Worm (Caenorhabditis elegans) whole organism, L4 larva: ENCODE measurements around the gene dmd-5.
"Not testable (repeated sequence)": the region's sequence is repeated elsewhere in the genome, so short reads cannot be mapped to it uniquely, and the experiment has no call there.

Source experiments
- F44E2.7 ChIP-seq: fragments of 200-800 bp; sonication (Bioruptor generic); IDR thresholded peaks from 2 replicates; pipeline ENCODE4 v2.1.2; 2022; ENCODE audit warnings: missing genetic modification characterization, missing compliant biosample characterization
- T26A8.4 ChIP-seq: fragments of 200-800 bp; sonication (Bioruptor generic); IDR thresholded peaks from 2 replicates; pipeline ENCODE4 v1.3.6; 2022; ENCODE audit warnings: missing genetic modification characterization, missing compliant biosample characterization
- ZK337.2 ChIP-seq: fragments of 200-800 bp; sonication (Bioruptor generic); IDR thresholded peaks from 2 replicates; pipeline ENCODE4 v1.3.6; 2022; ENCODE audit warnings: missing genetic modification reagents, missing genetic modification characterization, missing compliant biosample characterization
- ZK546.5 ChIP-seq, 2 experiments: sonication (generic microtip); optimal IDR thresholded peaks; 2 replicates each; lab custom pipeline; 2017; ENCODE audit warnings: missing biosample characterization in 2 of 2, missing genetic modification characterization in 2 of 2
- aha-1 ChIP-seq: fragments of 150-350 bp; peaks from one replicate; lab custom pipeline; 2014; ENCODE audit warnings: missing biosample characterization, missing genetic modification characterization
- aly-2 ChIP-seq: sonication (generic microtip); optimal IDR thresholded peaks from 2 replicates; lab custom pipeline; 2018; ENCODE audit warnings: missing biosample characterization, missing genetic modification characterization
- ama-1 ChIP-seq: fragments of 150-350 bp; optimal IDR thresholded peaks from 2 replicates; lab custom pipeline; 2014; ENCODE audit warnings: inconsistent platforms, mixed read lengths
- ceh-44 ChIP-seq: fragments of 200-800 bp; sonication (Bioruptor generic); IDR thresholded peaks from 2 replicates; pipeline ENCODE4 v1.3.6; 2022; ENCODE audit warnings: missing genetic modification reagents, missing genetic modification characterization, missing compliant biosample characterization
- ctbp-1 ChIP-seq: fragments of 200-800 bp; sonication (Bioruptor generic); IDR thresholded peaks from 2 replicates; pipeline ENCODE4 v1.3.6; 2022; ENCODE audit warnings: missing genetic modification reagents, missing genetic modification characterization, missing compliant biosample characterization
- daf-12 ChIP-seq: fragments of 150-350 bp; optimal IDR thresholded peaks from 2 replicates; lab custom pipeline; 2014; ENCODE audit warnings: missing biosample characterization, missing genetic modification reagents, missing genetic modification characterization
- daf-16 ChIP-seq, 3 experiments: sonication (generic microtip); optimal IDR thresholded peaks; 2 replicates each; lab custom pipeline; 2016 to 2017; ENCODE audit warnings: missing genetic modification characterization in 3 of 3, missing genetic modification reagents in 3 of 3, mild to moderate bottlenecking in 2 of 3, missing compliant biosample characterization in 2 of 3, missing biosample characterization in 1 of 3, moderate library complexity in 1 of 3
- daf-19 ChIP-seq: fragments of 200-800 bp; sonication (Bioruptor generic); conservative IDR thresholded peaks from 2 replicates; pipeline ENCODE4 v1.3.6; 2022; ENCODE audit warnings: missing genetic modification characterization, missing compliant biosample characterization
- dmd-6 ChIP-seq: fragments of 200-800 bp; sonication (Bioruptor generic); IDR thresholded peaks from 2 replicates; pipeline ENCODE4 v1.3.6; 2022; ENCODE audit warnings: missing genetic modification reagents, missing genetic modification characterization, missing compliant biosample characterization
- egl-43 ChIP-seq: fragments of 200-800 bp; sonication (Bioruptor generic); IDR thresholded peaks from 2 replicates; pipeline ENCODE4 v1.3.6; 2022; ENCODE audit warnings: missing genetic modification reagents, missing genetic modification characterization, missing compliant biosample characterization
- hif-1 ChIP-seq, 2 experiments: sonication (generic microtip); optimal IDR thresholded peaks; 2 replicates each; lab custom pipeline; 2016 to 2017; ENCODE audit warnings: missing compliant biosample characterization in 2 of 2, missing genetic modification characterization in 2 of 2, missing genetic modification reagents in 2 of 2, missing genotype in 2 of 2, mild to moderate bottlenecking in 1 of 2
- hlh-11 ChIP-seq: fragments of 200-800 bp; sonication (Bioruptor generic); optimal IDR thresholded peaks from 2 replicates; lab custom pipeline; 2018; ENCODE audit warnings: mild to moderate bottlenecking, missing genetic modification characterization, missing compliant biosample characterization
- lin-15B ChIP-seq: fragments of 150-350 bp; sonication (generic microtip); optimal IDR thresholded peaks from 3 replicates; lab custom pipeline; 2014; ENCODE audit warnings: missing biosample characterization, missing genetic modification characterization
- lir-3 ChIP-seq: sonication (generic microtip); optimal IDR thresholded peaks from 2 replicates; lab custom pipeline; 2016; ENCODE audit warnings: mild to moderate bottlenecking, missing genetic modification characterization, missing compliant biosample characterization
- madf-5 ChIP-seq, 2 experiments: fragments of 200-800 bp; sonication (Bioruptor generic); IDR thresholded peaks; 2 replicates each; pipeline ENCODE4 v1.3.6; 2022; ENCODE audit warnings: missing compliant biosample characterization in 2 of 2, missing genetic modification characterization in 2 of 2
- mdl-1 ChIP-seq, 2 experiments: fragments of 150-350 bp in 1 of 2; sonication (generic microtip) in 1 of 2; optimal IDR thresholded peaks; 2 replicates each; lab custom pipeline; 2014 to 2017; ENCODE audit warnings: missing biosample characterization in 2 of 2, missing genetic modification characterization in 2 of 2
- mep-1 ChIP-seq: fragments of 150-350 bp; sonication (generic microtip); optimal IDR thresholded peaks from 3 replicates; lab custom pipeline; 2014; ENCODE audit warnings: missing biosample characterization, missing genetic modification characterization
- mes-2 ChIP-seq: sonication (generic microtip); optimal IDR thresholded peaks from 2 replicates; lab custom pipeline; 2016; ENCODE audit warnings: missing genotype, mild to moderate bottlenecking, missing genetic modification characterization, missing compliant biosample characterization; ENCODE audit not compliant: poor library complexity, severe bottlenecking
- mxl-3 ChIP-seq: fragments of 200-800 bp; sonication (Bioruptor generic); optimal IDR thresholded peaks from 2 replicates; lab custom pipeline; 2018; ENCODE audit warnings: mild to moderate bottlenecking, missing genetic modification characterization, missing compliant biosample characterization
- nhr-11 ChIP-seq: fragments of 150-350 bp; optimal IDR thresholded peaks from 2 replicates; lab custom pipeline; 2014; ENCODE audit warnings: missing biosample characterization, missing genetic modification characterization
- nhr-111 ChIP-seq: fragments of 200-800 bp; sonication (Bioruptor generic); optimal IDR thresholded peaks from 2 replicates; lab custom pipeline; 2018; ENCODE audit warnings: mild to moderate bottlenecking, missing genetic modification characterization, missing compliant biosample characterization
- php-3 ChIP-seq: fragments of 200-800 bp; sonication (Bioruptor generic); IDR thresholded peaks from 2 replicates; pipeline ENCODE4 v1.3.6; 2022; ENCODE audit warnings: missing genetic modification reagents, missing genetic modification characterization, missing compliant biosample characterization
- pqm-1 ChIP-seq: sonication (generic microtip); optimal IDR thresholded peaks from 2 replicates; lab custom pipeline; 2017; ENCODE audit warnings: missing biosample characterization, missing genetic modification characterization
- saeg-2 ChIP-seq: fragments of 200-800 bp; sonication (Bioruptor generic); IDR thresholded peaks from 2 replicates; pipeline ENCODE4 v1.3.6; 2022; ENCODE audit warnings: missing genetic modification reagents, missing genetic modification characterization, missing compliant biosample characterization
- sdz-12 ChIP-seq: fragments of 200-800 bp; sonication (Bioruptor generic); optimal IDR thresholded peaks from 2 replicates; lab custom pipeline; 2018; ENCODE audit warnings: mild to moderate bottlenecking, missing genetic modification characterization, missing compliant biosample characterization
- spr-1 ChIP-seq: sonication (generic microtip); optimal IDR thresholded peaks from 2 replicates; lab custom pipeline; 2016; ENCODE audit warnings: mild to moderate bottlenecking, missing genetic modification characterization, missing compliant biosample characterization
- tag-97 ChIP-seq: fragments of 200-800 bp; sonication (Bioruptor generic); IDR thresholded peaks from 2 replicates; pipeline ENCODE4 v1.3.6; 2022; ENCODE audit warnings: missing genetic modification characterization, missing compliant biosample characterization
- unc-130 ChIP-seq: sonication (generic microtip); optimal IDR thresholded peaks from 2 replicates; lab custom pipeline; 2016; ENCODE audit warnings: missing genetic modification reagents, missing genetic modification characterization, missing compliant biosample characterization
- vab-7 ChIP-seq: fragments of 200-800 bp; sonication (Bioruptor generic); IDR thresholded peaks from 2 replicates; pipeline ENCODE4 v1.3.6; 2022; ENCODE audit warnings: missing genetic modification reagents, missing genetic modification characterization, missing compliant biosample characterization
- zag-1 ChIP-seq: fragments of 150-350 bp; optimal IDR thresholded peaks from 2 replicates; lab custom pipeline; 2014; ENCODE audit warnings: missing biosample characterization, missing genetic modification characterization
- zfp-3 ChIP-seq: fragments of 200-800 bp; sonication (Bioruptor generic); conservative IDR thresholded peaks from 2 replicates; pipeline ENCODE4 v1.3.6; 2022; ENCODE audit warnings: missing genetic modification reagents, missing genetic modification characterization, missing compliant biosample characterization
- zip-11 ChIP-seq: fragments of 200-800 bp; sonication (Bioruptor generic); IDR thresholded peaks from 2 replicates; pipeline ENCODE4 v1.3.6; 2022; ENCODE audit warnings: missing genetic modification characterization, missing compliant biosample characterization

dmd-5 gene

ce11 chrII:5819655-5820054 lies 45.6 kb upstream of the dmd-5 start (continued):
- TF ChIP-seq hif-1 (tag; optimal IDR thresholded peaks at IDR 0.05; lab: Kevin White, UChicago): peak in 1 of 2 experiments; percentile 54
- TF ChIP-seq ceh-44 (GFP tag; lab: Robert Waterston, UW): no peak
- no peak for TF ChIP-seq lin-15B (tag; lab: Kevin White, UChicago)
- TF ChIP-seq daf-16 (GFP tag; optimal IDR thresholded peaks at IDR 0.05; lab: Kevin White, UChicago): no peak
- TF ChIP-seq daf-16 (tag; optimal IDR thresholded peaks at IDR 0.05; lab: Kevin White, UChicago): no peak
- TF ChIP-seq dmd-6 (GFP tag; lab: Robert Waterston, UW): peak; percentile 34
- TF ChIP-seq ZK546.5 (tag; optimal IDR thresholded peaks at IDR 0.05; lab: Kevin White, UChicago): no peak
- peak; percentile 97 for TF ChIP-seq mes-2 (tag; lab: Kevin White, UChicago)
- no peak for TF ChIP-seq zip-11 (GFP tag; lab: Robert Waterston, UW)
- no peak for TF ChIP-seq nhr-11 (tag; lab: Kevin White, UChicago)
- TF ChIP-seq zag-1: no peak

ce11 chrII:5818298-5818697 lies 44.3 kb upstream of the dmd-5 start, which contains the start of gene ZK1248.4:
ZK1248.4 (plus strand) TSS chrII:5818598.
- TF ChIP-seq ceh-44 (GFP tag; lab: Robert Waterston, UW) (no peak), hlh-11 (tag; lab: Kevin White, UChicago) (no peak), ctbp-1 (no peak), tag-97 (GFP tag; lab: Robert Waterston, UW) (no peak), php-3 (no peak), daf-12 (no peak), aha-1 (tag; lab: Kevin White, UChicago) (no peak), sdz-12 (GFP tag; lab: Kevin White, UChicago) (no peak), nhr-111 (GFP tag; lab: Kevin White, UChicago) (no peak), nhr-11 (tag; lab: Kevin White, UChicago) (no peak), mdl-1 (tag; optimal IDR thresholded peaks at IDR 0.05; lab: Kevin White, UChicago) (no peak), vab-7 (GFP tag; lab: Robert Waterston, UW) (no peak)

DNA sequence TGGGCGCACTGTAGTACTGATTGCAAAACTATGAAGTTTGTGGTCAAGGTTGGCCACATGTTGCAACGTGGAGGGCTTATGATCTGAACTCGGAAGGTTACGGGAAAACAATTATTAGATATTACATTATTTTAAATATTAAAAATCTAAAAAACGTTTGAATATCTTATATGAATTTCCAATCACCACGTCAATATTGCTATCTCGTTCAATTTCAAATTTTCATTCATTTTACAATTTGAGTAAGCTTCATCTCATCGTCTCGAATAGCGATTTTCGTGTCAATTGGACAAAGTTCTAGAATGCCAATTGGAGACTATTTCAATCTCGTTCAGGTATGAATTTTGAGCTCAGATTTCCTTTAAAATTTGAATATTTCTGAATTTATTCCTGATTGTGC lies 42.3 kb upstream of the dmd-5 start, which contains the start of gene ZK1248.20:
Gene ZK1248.20 (plus strand): TSS at position 301 of the 400 bp plus-strand sequence.
- no peak for TF ChIP-seq F44E2.7 (GFP tag; lab: Robert Waterston, UW)
- TF ChIP-seq php-3: no peak
- TF ChIP-seq unc-130: no peak
- no peak for TF ChIP-seq pqm-1

DNA sequence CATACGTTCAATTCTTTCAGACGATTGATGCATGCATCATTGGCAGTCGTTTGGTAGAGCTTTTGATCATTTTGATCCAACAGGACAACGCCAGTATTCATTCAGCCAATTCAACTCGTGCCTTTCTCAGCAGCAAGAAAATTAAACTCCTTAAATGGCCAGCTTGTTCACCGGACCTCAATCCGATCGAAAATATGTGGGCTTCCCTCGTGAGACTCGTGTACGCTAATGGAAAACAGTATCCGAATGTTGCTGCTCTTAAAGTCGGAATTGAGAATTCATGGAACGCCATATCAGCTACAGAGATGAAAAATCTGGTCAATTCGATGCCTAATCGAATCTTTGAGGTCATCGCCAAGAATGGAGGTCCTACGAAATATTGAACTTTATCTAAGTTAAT lies 41.4 kb upstream of the dmd-5 start, which contains the start of gene wago-5:
Gene wago-5 (minus strand): TSS at position 101 of the 400 bp plus-strand sequence.
- not testable (repeated sequence) for TF ChIP-seq saeg-2 (GFP tag; lab: Robert Waterston, UW); daf-19 (GFP tag; lab: Robert Waterston, UW); ctbp-1

DNA sequence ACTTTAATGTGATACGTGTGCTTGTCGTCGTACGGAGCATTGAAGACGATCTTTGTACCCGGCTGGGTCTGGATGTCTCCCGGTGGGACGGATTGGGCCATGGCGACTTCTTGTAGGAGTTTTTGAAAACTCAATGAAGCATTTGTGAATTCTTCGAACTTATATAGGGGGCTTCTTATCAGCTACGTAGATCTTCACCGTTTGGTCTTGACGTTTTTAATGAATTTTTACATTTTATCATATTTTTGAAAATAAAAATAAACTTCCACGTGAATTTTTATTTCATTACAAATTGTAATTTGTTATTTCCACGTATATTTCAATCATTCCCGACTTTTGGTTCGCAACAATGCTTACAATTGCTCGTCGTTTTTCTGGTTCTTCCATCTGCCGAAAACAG lies 36.2 kb upstream of the dmd-5 start, which contains the start of the genes msp-64 and ZK1248.5:
Gene msp-64 (minus strand): TSS at position 101 of the 400 bp plus-strand sequence.
Gene ZK1248.5 (plus strand): TSS at position 285 of the 400 bp plus-strand sequence.
- TF ChIP-seq hif-1 (tag; optimal IDR thresholded peaks at IDR 0.05; lab: Kevin White, UChicago) (no peak), mxl-3 (GFP tag; lab: Kevin White, UChicago) (no peak), T26A8.4 (GFP tag; lab: Robert Waterston, UW) (no peak), ZK337.2 (GFP tag; lab: Robert Waterston, UW) (no peak), ama-1 (no peak), mep-1 (no peak), vab-7 (GFP tag; lab: Robert Waterston, UW) (no peak), lir-3 (tag; lab: Kevin White, UChicago) (no peak), egl-43 (GFP tag; lab: Robert Waterston, UW) (no peak), zfp-3 (GFP tag; lab: Robert Waterston, UW) (no peak), aly-2 (tag; lab: Kevin White, UChicago) (no peak), madf-5 (GFP tag; IDR thresholded peaks at IDR 0.05; lab: Robert Waterston, UW) (no peak), spr-1 (tag; lab: Kevin White, UChicago) (no peak), lin-15B (tag; lab: Kevin White, UChicago) (no peak)
- TF ChIP-seq, all 104 proteins: peak for 0
